Fruit fly (Drosophila melanogaster): Measurements from ENCODE around the gene PVRAP.

PVRAP gene

dm6 chr3L:5988675-5989074 is 8.3 kb upstream of the PVRAP start (continued):
- TF ChIP-seq CG10654 (GFP tag; optimal IDR thresholded peaks at IDR 0.05) (peak; percentile 43), B-H1 (GFP tag; IDR thresholded peaks at IDR 0.05) (no peak), CG7987 (GFP tag; optimal IDR thresholded peaks at IDR 0.05) (no peak), CG8089 (GFP tag; optimal IDR thresholded peaks at IDR 0.05) (no peak), vfl (GFP tag; optimal IDR thresholded peaks at IDR 0.05) (no peak), wor (GFP tag; IDR thresholded peaks at IDR 0.05) (0 out of 2 replicates have a peak, but pooled peaks have one; percentile 11), CG4424 (GFP tag; optimal IDR thresholded peaks at IDR 0.05) (peak; percentile 72), pan (optimal IDR thresholded peaks at IDR 0.05) (no peak), pan (GFP tag; optimal IDR thresholded peaks at IDR 0.05 in 1 of 2, IDR thresholded peaks at IDR 0.05 in 1 of 2) (peak in 1 of 2 experiments; percentile 75), unc-4 (GFP tag; IDR thresholded peaks at IDR 0.05; ENCODE audit: partially characterized antibody) (no peak), CG43689 (GFP tag; IDR thresholded peaks at IDR 0.05) (no peak), Neu2 (GFP tag; optimal IDR thresholded peaks at IDR 0.05; ENCODE audit: borderline replicate concordance) (no peak), CG13123 (GFP tag; optimal IDR thresholded peaks at IDR 0.05) (no peak), CG10267 (tag; optimal IDR thresholded peaks at IDR 0.05) (peak; percentile 71), CG8765 (GFP tag; IDR thresholded peaks at IDR 0.05) (peak; percentile 61; the same call in 1 of the 2 replicates), Bteb2 (GFP tag; optimal IDR thresholded peaks at IDR 0.05) (no peak), cg (GFP tag; optimal IDR thresholded peaks at IDR 0.05) (no peak), Antp (GFP tag; optimal IDR thresholded peaks at IDR 0.05) (no peak), CG4730 (GFP tag; IDR thresholded peaks at IDR 0.05) (peak; percentile 42; the same call in 1 of the 2 replicates), slbo (GFP tag; IDR thresholded peaks at IDR 0.05) (no peak), Hsf (GFP tag; optimal IDR thresholded peaks at IDR 0.05) (peak; percentile 38), CG9215 (GFP tag; IDR thresholded peaks at IDR 0.05) (no peak), eve (GFP tag; optimal IDR thresholded peaks at IDR 0.05) (peak in 1 of 2 experiments; percentile 77), wek (GFP tag; optimal IDR thresholded peaks at IDR 0.05) (no peak), CoRest (tag; optimal IDR thresholded peaks at IDR 0.05) (peak; percentile 14), ERR (GFP tag; optimal IDR thresholded peaks at IDR 0.05) (no peak), luna (GFP tag; optimal IDR thresholded peaks at IDR 0.05) (no peak), Taf1 (GFP tag; IDR thresholded peaks at IDR 0.05) (no peak), CG15601 (tag; optimal IDR thresholded peaks at IDR 0.05) (peak; percentile 24), otp (GFP tag; IDR thresholded peaks at IDR 0.05) (peak; percentile 83), CG11456 (GFP tag; IDR thresholded peaks at IDR 0.05) (no peak), fd64A (GFP tag; optimal IDR thresholded peaks at IDR 0.05) (peak; percentile 9), CG5953 (GFP tag; IDR thresholded peaks at IDR 0.05) (no peak; the same call in 1 of the 2 replicates), CG9609 (GFP tag; optimal IDR thresholded peaks at IDR 0.05) (peak; percentile 21), CG3163 (GFP tag; optimal IDR thresholded peaks at IDR 0.05) (no peak), Six4 (GFP tag; optimal IDR thresholded peaks at IDR 0.05) (peak; percentile 56), CG33213 (GFP tag; optimal IDR thresholded peaks at IDR 0.05) (peak; percentile 44), CG14710 (tag; optimal IDR thresholded peaks at IDR 0.05) (peak; percentile 74), CG16779 (GFP tag; IDR thresholded peaks at IDR 0.05) (no peak), Scr (GFP tag; IDR thresholded peaks at IDR 0.05; ENCODE audit: partially characterized antibody) (no peak), grau (tag; optimal IDR thresholded peaks at IDR 0.05) (no peak), CG8478 (optimal IDR thresholded peaks at IDR 0.05) (no peak), CG31365 (tag; optimal IDR thresholded peaks at IDR 0.05) (no peak), psq (GFP tag; optimal IDR thresholded peaks at IDR 0.05) (no peak), gcm2 (GFP tag; optimal IDR thresholded peaks at IDR 0.05) (no peak), cato (GFP tag; optimal IDR thresholded peaks at IDR 0.05; ENCODE audit: borderline replicate concordance) (no peak), CG1603 (tag; optimal IDR thresholded peaks at IDR 0.05) (peak; percentile 57), CG11504 (tag; optimal IDR thresholded peaks at IDR 0.05) (peak; percentile 61), vvl (GFP tag; IDR thresholded peaks at IDR 0.05) (peak; percentile 74), CG9727 (GFP tag; optimal IDR thresholded peaks at IDR 0.05) (peak; percentile 74), kay (GFP tag; optimal IDR thresholded peaks at IDR 0.05) (peak; percentile 16), mirr (GFP tag; optimal IDR thresholded peaks at IDR 0.05) (no peak), CG15073 (GFP tag; optimal IDR thresholded peaks at IDR 0.05) (no peak)

Data from whole organism, embryonic.